Fruit fly (Drosophila melanogaster) whole organism, embryonic: Measurements from ENCODE around the gene CG5986.

ENCODE experiments used
- CG11696 ChIP-seq: fragments of 200-800 bp; sonication (Bioruptor generic); IDR thresholded peaks from 2 replicates; pipeline ENCODE4 v1.3.6; 2022; ENCODE audit warnings: missing biosample characterization, missing genetic modification characterization
- CG12219 ChIP-seq: fragments of 200-800 bp; sonication (Bioruptor generic); optimal IDR thresholded peaks from 3 replicates; lab custom pipeline; 2018; ENCODE audit warnings: missing biosample characterization, mild to moderate bottlenecking, missing genetic modification characterization
- CG18262 ChIP-seq: fragments of 200-800 bp; optimal IDR thresholded peaks from 3 replicates; lab custom pipeline; 2019; ENCODE audit warnings: missing biosample characterization, mild to moderate bottlenecking, missing genetic modification characterization, moderate library complexity
- CG31365 ChIP-seq: fragments of 200-800 bp; sonication (Bioruptor generic); optimal IDR thresholded peaks from 2 replicates; lab custom pipeline; 2018; ENCODE audit warnings: missing biosample characterization, mild to moderate bottlenecking, missing genetic modification characterization
- CG3281 ChIP-seq: fragments of 200-800 bp; sonication (Bioruptor generic); optimal IDR thresholded peaks from 3 replicates; lab custom pipeline; 2017; ENCODE audit warnings: missing biosample characterization, mild to moderate bottlenecking, missing genetic modification characterization
- CG6254 ChIP-seq: fragments of 200-800 bp; sonication (Bioruptor generic); optimal IDR thresholded peaks from 3 replicates; lab custom pipeline; 2017; ENCODE audit warnings: mild to moderate bottlenecking, missing biosample characterization, missing genetic modification reagents, missing genetic modification characterization
- CG8290 ChIP-seq, 3 experiments: fragments of 200-800 bp; sonication (Bioruptor generic); optimal IDR thresholded peaks; 2 replicates each; lab custom pipeline; 2016 to 2019; ENCODE audit warnings: missing biosample characterization in 3 of 3, missing genetic modification characterization in 3 of 3, mild to moderate bottlenecking in 2 of 3, moderate library complexity in 1 of 3
- D19A ChIP-seq: fragments of 200-800 bp; optimal IDR thresholded peaks from 3 replicates; lab custom pipeline; 2019; ENCODE audit warnings: missing biosample characterization, mild to moderate bottlenecking, missing genetic modification characterization, moderate library complexity
- Hr3 ChIP-seq: fragments of 200-800 bp; sonication (Bioruptor generic); optimal IDR thresholded peaks from 3 replicates; lab custom pipeline; 2016; ENCODE audit warnings: missing biosample characterization, missing genetic modification characterization
- Neu2 ChIP-seq: fragments of 200-800 bp; sonication (Bioruptor generic); optimal IDR thresholded peaks from 3 replicates; lab custom pipeline; 2016; ENCODE audit warnings: missing biosample characterization, missing genetic modification characterization, borderline replicate concordance
- chm ChIP-seq: fragments of 200-800 bp; sonication (Bioruptor generic); IDR thresholded peaks from 2 replicates; pipeline ENCODE4 v1.3.6; 2022; ENCODE audit warnings: missing biosample characterization, missing genetic modification characterization
- slou ChIP-seq: fragments of 200-800 bp; sonication (Bioruptor generic); optimal IDR thresholded peaks from 3 replicates; lab custom pipeline; 2016; ENCODE audit warnings: missing biosample characterization, missing genetic modification characterization
- tgo ChIP-seq: fragments of 200-800 bp; sonication (Bioruptor generic); IDR thresholded peaks from 3 replicates; pipeline ENCODE4 v1.3.6; 2022; ENCODE audit warnings: missing biosample characterization, missing genetic modification characterization

- TF ChIP-seq CG6254 (GFP tag; lab: Kevin White, UChicago) = no peak
- TF ChIP-seq D19A (tag; lab: Kevin White, UChicago) = no peak
- TF ChIP-seq Neu2 (GFP tag; lab: Kevin White, UChicago) = no peak
- no peak for TF ChIP-seq chm (GFP tag; lab: Robert Waterston, UW)
- TF ChIP-seq CG3281 (GFP tag; lab: Kevin White, UChicago) = no peak
- TF ChIP-seq slou (GFP tag; lab: Kevin White, UChicago) = no peak
- no peak for TF ChIP-seq CG31365
- no peak for TF ChIP-seq CG12219 (GFP tag; lab: Kevin White, UChicago)
- no peak for TF ChIP-seq CG18262
- no peak for TF ChIP-seq CG8290 (GFP tag; optimal IDR thresholded peaks at IDR 0.05; lab: Kevin White, UChicago)
- TF ChIP-seq CG8290 (tag; optimal IDR thresholded peaks at IDR 0.05; lab: Kevin White, UChicago) = no peak
- TF ChIP-seq Hr3 (GFP tag; lab: Kevin White, UChicago) = no peak
- no peak for TF ChIP-seq tgo (GFP tag; lab: Robert Waterston, UW)
- no peak for TF ChIP-seq CG11696 (GFP tag; lab: Robert Waterston, UW)
These were observed 46.4 kb upstream of the CG5986 start for dm6 chr3R:24001150-24001549.
